Fruit fly (Drosophila melanogaster) whole organism, embryonic: ENCODE measurements around the gene Agpat2.

Source experiments
- CG12071 ChIP-seq: fragments of 200-800 bp; sonication (Bioruptor generic); optimal IDR thresholded peaks from 3 replicates; lab custom pipeline; 2018; ENCODE audit warnings: missing biosample characterization, mild to moderate bottlenecking, missing genetic modification characterization
- CG12769 ChIP-seq: fragments of 200-800 bp; sonication (Bioruptor generic); optimal IDR thresholded peaks from 2 replicates; lab custom pipeline; 2019; ENCODE audit warnings: missing biosample characterization, mild to moderate bottlenecking, missing genetic modification characterization, moderate library complexity
- CG14860 ChIP-seq: fragments of 200-800 bp; sonication (Bioruptor generic); IDR thresholded peaks from 3 replicates; pipeline ENCODE4 v1.3.6; 2022; ENCODE audit warnings: missing biosample characterization, missing genetic modification characterization; ENCODE audit not compliant: partially characterized antibody
- CG14965 ChIP-seq: fragments of 200-800 bp; sonication (Bioruptor generic); optimal IDR thresholded peaks from 2 replicates; lab custom pipeline; 2016; ENCODE audit warnings: missing biosample characterization, missing genetic modification characterization, borderline replicate concordance
- CG15011 ChIP-seq: fragments of 200-800 bp; sonication (Bioruptor generic); optimal IDR thresholded peaks from 3 replicates; lab custom pipeline; 2018; ENCODE audit warnings: missing biosample characterization, mild to moderate bottlenecking, missing genetic modification characterization
- CG15479 ChIP-seq: fragments of 200-800 bp; sonication (Bioruptor generic); optimal IDR thresholded peaks from 3 replicates; lab custom pipeline; 2019; ENCODE audit warnings: missing biosample characterization, mild to moderate bottlenecking, missing genetic modification characterization, moderate library complexity
- CG18599 ChIP-seq: fragments of 200-800 bp; sonication (Bioruptor generic); optimal IDR thresholded peaks from 3 replicates; lab custom pipeline; 2017; ENCODE audit warnings: missing biosample characterization, missing genetic modification characterization, mild to moderate bottlenecking, moderate library complexity, missing genetic modification reagents
- CG18764 ChIP-seq: fragments of 200-800 bp; sonication (Bioruptor generic); optimal IDR thresholded peaks from 3 replicates; lab custom pipeline; 2016; ENCODE audit warnings: missing biosample characterization, missing genetic modification characterization
- CG2889 ChIP-seq: fragments of 200-800 bp; sonication (Bioruptor generic); IDR thresholded peaks from 3 replicates; pipeline ENCODE4 v1.3.6; 2022; ENCODE audit warnings: missing biosample characterization, missing genetic modification characterization
- CG30431 ChIP-seq: fragments of 200-800 bp; sonication (Bioruptor generic); optimal IDR thresholded peaks from 2 replicates; lab custom pipeline; 2017; ENCODE audit warnings: missing biosample characterization, missing genetic modification characterization
- CG31365 ChIP-seq: fragments of 200-800 bp; sonication (Bioruptor generic); optimal IDR thresholded peaks from 2 replicates; lab custom pipeline; 2018; ENCODE audit warnings: missing biosample characterization, mild to moderate bottlenecking, missing genetic modification characterization
- CG4820 ChIP-seq: fragments of 200-800 bp; sonication (Bioruptor generic); optimal IDR thresholded peaks from 3 replicates; lab custom pipeline; 2016; ENCODE audit warnings: missing biosample characterization, missing genetic modification characterization
- CG6813 ChIP-seq: fragments of 200-800 bp; sonication (Bioruptor generic); optimal IDR thresholded peaks from 2 replicates; lab custom pipeline; 2017; ENCODE audit warnings: missing biosample characterization, missing genetic modification characterization, mild to moderate bottlenecking, moderate library complexity, missing genetic modification reagents
- CG9437 ChIP-seq: fragments of 200-800 bp; sonication (Bioruptor generic); optimal IDR thresholded peaks from 2 replicates; lab custom pipeline; 2018; ENCODE audit warnings: missing biosample characterization, mild to moderate bottlenecking, missing genetic modification characterization
- CG9609 ChIP-seq: fragments of 200-800 bp; sonication (Bioruptor generic); optimal IDR thresholded peaks from 3 replicates; lab custom pipeline; 2016; ENCODE audit warnings: missing biosample characterization, missing genetic modification characterization
- CoRest ChIP-seq: fragments of 200-800 bp; sonication (Bioruptor generic); optimal IDR thresholded peaks from 3 replicates; lab custom pipeline; 2018; ENCODE audit warnings: missing biosample characterization, mild to moderate bottlenecking, missing genetic modification characterization, moderate library complexity
- Dad ChIP-seq: fragments of 200-800 bp; sonication (Bioruptor generic); optimal IDR thresholded peaks from 3 replicates; lab custom pipeline; 2016; ENCODE audit warnings: missing biosample characterization, missing genetic modification characterization
- E2f1 ChIP-seq: fragments of 200-800 bp; sonication (Bioruptor generic); IDR thresholded peaks from 2 replicates; pipeline ENCODE4 v1.3.6; 2022; ENCODE audit warnings: missing biosample characterization, missing genetic modification characterization
- Ets97D ChIP-seq: fragments of 200-800 bp; sonication (Bioruptor generic); optimal IDR thresholded peaks from 3 replicates; lab custom pipeline; 2016; ENCODE audit warnings: missing biosample characterization, missing genetic modification characterization
- HLHmδ ChIP-seq: fragments of 200-800 bp; sonication (Bioruptor generic); optimal IDR thresholded peaks from 2 replicates; lab custom pipeline; 2018; ENCODE audit warnings: missing biosample characterization, mild to moderate bottlenecking, missing genetic modification characterization, moderate library complexity
- Nf-YB ChIP-seq: fragments of 200-800 bp; sonication (Bioruptor generic); optimal IDR thresholded peaks from 3 replicates; lab custom pipeline; 2019; ENCODE audit warnings: missing biosample characterization, mild to moderate bottlenecking, missing genetic modification characterization, moderate library complexity
- Side ChIP-seq: fragments of 200-800 bp; sonication (Bioruptor generic); optimal IDR thresholded peaks from 2 replicates; lab custom pipeline; 2016; ENCODE audit warnings: missing biosample characterization, missing genetic modification characterization
- Sin3A ChIP-seq: fragments of >200 bp; optimal IDR thresholded peaks from 2 replicates; lab custom pipeline; 2018
- Six4 ChIP-seq: fragments of 200-800 bp; sonication (Bioruptor generic); optimal IDR thresholded peaks from 2 replicates; lab custom pipeline; 2016; ENCODE audit warnings: missing biosample characterization, missing genetic modification characterization
- Spps ChIP-seq: fragments of 200-800 bp; sonication (Bioruptor generic); optimal IDR thresholded peaks from 2 replicates; lab custom pipeline; 2018; ENCODE audit warnings: missing biosample characterization, mild to moderate bottlenecking, missing genetic modification characterization
- Stat92E ChIP-seq, 3 experiments: fragments of >200 bp in 2 of 3; fragments of 200-800 bp in 1 of 3; sonication (Bioruptor generic) in 1 of 3; optimal IDR thresholded peaks; 2 replicates each; lab custom pipeline; 2017 to 2019; ENCODE audit warnings: missing biosample characterization in 3 of 3, missing genetic modification characterization in 3 of 3, mild to moderate bottlenecking in 1 of 3, moderate library complexity in 1 of 3
- Trl ChIP-seq, 3 experiments: fragments of >200 bp in 2 of 3; fragments of 200-800 bp in 1 of 3; sonication (Bioruptor generic) in 1 of 3; optimal IDR thresholded peaks; 2 replicates in 1 of 3; 3 replicates in 2 of 3; lab custom pipeline; 2016 to 2017; ENCODE audit warnings: missing biosample characterization in 1 of 3, missing genetic modification characterization in 1 of 3
- YL-1 ChIP-seq: fragments of 200-800 bp; sonication (Bioruptor generic); optimal IDR thresholded peaks from 3 replicates; lab custom pipeline; 2017; ENCODE audit warnings: missing biosample characterization, mild to moderate bottlenecking, missing genetic modification characterization
- ab ChIP-seq: fragments of 200-800 bp; sonication (Bioruptor generic); optimal IDR thresholded peaks from 2 replicates; lab custom pipeline; 2016; ENCODE audit warnings: missing biosample characterization, missing genetic modification characterization
- bbx ChIP-seq: fragments of 200-800 bp; sonication (Bioruptor generic); IDR thresholded peaks from 2 replicates; pipeline ENCODE4 v1.3.6; 2022; ENCODE audit warnings: missing biosample characterization, missing genetic modification characterization; ENCODE audit not compliant: partially characterized antibody
- bigmax ChIP-seq: fragments of 200-800 bp; sonication (Bioruptor generic); optimal IDR thresholded peaks from 2 replicates; lab custom pipeline; 2018; ENCODE audit warnings: missing biosample characterization, mild to moderate bottlenecking, missing genetic modification characterization
- dpn ChIP-seq, 2 experiments: fragments of 200-800 bp; sonication (Bioruptor generic); optimal IDR thresholded peaks; 3 replicates each; lab custom pipeline; 2016; ENCODE audit warnings: missing biosample characterization in 2 of 2, missing genetic modification characterization in 2 of 2
- emc ChIP-seq: fragments of 200-800 bp; sonication (Bioruptor generic); optimal IDR thresholded peaks from 2 replicates; lab custom pipeline; 2016; ENCODE audit warnings: missing biosample characterization, missing genetic modification characterization
- en ChIP-seq: fragments of 200-800 bp; sonication (Bioruptor generic); optimal IDR thresholded peaks from 2 replicates; lab custom pipeline; 2016; ENCODE audit warnings: missing biosample characterization, missing genetic modification characterization
- esg ChIP-seq: fragments of 200-800 bp; sonication (Bioruptor generic); conservative IDR thresholded peaks from 2 replicates; pipeline ENCODE4 v1.3.6; 2022; ENCODE audit warnings: missing biosample characterization, missing genetic modification characterization
- fd3F ChIP-seq: fragments of 200-800 bp; sonication (Bioruptor generic); optimal IDR thresholded peaks from 2 replicates; lab custom pipeline; 2018; ENCODE audit warnings: missing biosample characterization, mild to moderate bottlenecking, missing genetic modification characterization, moderate library complexity
- jumu ChIP-seq: fragments of 200-800 bp; sonication (Bioruptor generic); optimal IDR thresholded peaks from 3 replicates; lab custom pipeline; 2016; ENCODE audit warnings: missing biosample characterization, missing genetic modification characterization
- klu ChIP-seq: fragments of 200-800 bp; sonication (Bioruptor generic); IDR thresholded peaks from 2 replicates; pipeline ENCODE4 v1.3.6; 2022; ENCODE audit warnings: missing biosample characterization, missing genetic modification characterization
- kni ChIP-seq: fragments of 200-800 bp; sonication (Bioruptor generic); optimal IDR thresholded peaks from 3 replicates; lab custom pipeline; 2017; ENCODE audit warnings: mild to moderate bottlenecking, missing biosample characterization, missing genetic modification reagents, missing genetic modification characterization
- knrl ChIP-seq: fragments of 200-800 bp; sonication (Bioruptor generic); IDR thresholded peaks from 3 replicates; pipeline ENCODE4 v1.3.6; 2022; ENCODE audit warnings: missing biosample characterization, missing genetic modification characterization; ENCODE audit not compliant: partially characterized antibody
- lov ChIP-seq, 2 experiments: fragments of 200-800 bp in 1 of 2; fragments of >200 bp in 1 of 2; sonication (Bioruptor generic) in 1 of 2; IDR thresholded peaks in 1 of 2; optimal IDR thresholded peaks in 1 of 2; 2 replicates in 1 of 2; 3 replicates in 1 of 2; pipeline versions ENCODE4 v1.3.6 to Lab custom; 2017 to 2022; ENCODE audit warnings: missing biosample characterization in 1 of 2, missing genetic modification characterization in 1 of 2
- nom ChIP-seq: fragments of 200-800 bp; sonication (Bioruptor generic); optimal IDR thresholded peaks from 2 replicates; lab custom pipeline; 2017; ENCODE audit warnings: missing biosample characterization, missing genetic modification characterization, mild to moderate bottlenecking, moderate library complexity, missing genetic modification reagents
- pfk ChIP-seq: fragments of 200-800 bp; sonication (Bioruptor generic); optimal IDR thresholded peaks from 2 replicates; lab custom pipeline; 2018; ENCODE audit warnings: missing biosample characterization, mild to moderate bottlenecking, missing genetic modification characterization, moderate library complexity
- pros ChIP-seq: fragments of 200-800 bp; sonication (Bioruptor generic); optimal IDR thresholded peaks from 3 replicates; lab custom pipeline; 2019; ENCODE audit warnings: missing biosample characterization, mild to moderate bottlenecking, missing genetic modification characterization, moderate library complexity
- pum ChIP-seq: fragments of 200-800 bp; sonication (Bioruptor generic); optimal IDR thresholded peaks from 2 replicates; lab custom pipeline; 2016; ENCODE audit warnings: missing biosample characterization, missing genetic modification characterization
- ro ChIP-seq: fragments of 200-800 bp; sonication (Bioruptor generic); IDR thresholded peaks from 2 replicates; pipeline ENCODE4 v1.3.6; 2022; ENCODE audit warnings: missing biosample characterization, missing genetic modification characterization
- schlank ChIP-seq: fragments of 200-800 bp; sonication (Bioruptor generic); optimal IDR thresholded peaks from 2 replicates; lab custom pipeline; 2018; ENCODE audit warnings: missing biosample characterization, mild to moderate bottlenecking, missing genetic modification characterization
- zfh1 ChIP-seq: fragments of 200-800 bp; sonication (Bioruptor generic); IDR thresholded peaks from 3 replicates; pipeline ENCODE4 v1.3.6; 2022; ENCODE audit warnings: missing biosample characterization, missing genetic modification characterization

Gene Agpat2

DNA sequence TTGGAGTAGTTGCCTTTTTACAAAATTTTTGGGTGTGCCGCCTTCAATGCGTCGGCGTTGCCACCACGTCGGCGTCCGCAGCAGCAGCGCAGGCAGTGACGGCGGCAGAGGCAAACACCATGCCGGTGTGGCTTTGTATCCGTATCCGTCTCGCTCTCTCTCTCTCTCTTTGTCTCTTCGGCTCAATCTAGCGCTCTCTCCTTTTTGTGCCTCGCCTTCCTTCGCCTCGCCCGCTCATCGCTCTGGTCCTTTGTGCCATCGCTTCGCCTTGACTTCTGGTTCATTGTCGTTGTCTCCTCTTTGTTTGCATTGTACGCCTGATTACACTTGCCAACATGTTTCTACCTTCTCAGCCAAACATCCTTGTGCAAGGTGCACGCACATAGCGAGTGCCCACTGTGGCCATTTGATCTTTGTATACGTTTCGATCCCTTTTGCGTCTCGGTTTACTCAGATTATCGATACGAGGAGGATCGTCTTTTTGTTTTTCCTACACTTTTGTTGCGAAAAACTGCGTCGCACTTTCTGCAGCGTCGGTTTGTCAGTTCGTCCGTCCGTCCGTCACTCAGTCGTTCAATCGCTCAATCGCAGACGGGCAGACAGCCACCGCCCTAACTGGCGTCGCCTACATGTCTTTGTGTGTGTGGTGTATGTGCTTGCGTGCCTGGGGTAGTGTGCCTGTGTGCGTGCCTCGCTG lies 47.3 kb downstream of the Agpat2 start (continued):
- TF ChIP-seq CG18764 (GFP tag; lab: Kevin White, UChicago) (no peak), Side (GFP tag; lab: Kevin White, UChicago) (no peak), CG9609 (peak; percentile 25), CG2889 (GFP tag; lab: Robert Waterston, UW) (peak; percentile 78), en (GFP tag; lab: Kevin White, UChicago) (no peak), pfk (no peak), YL-1 (GFP tag; lab: Kevin White, UChicago) (peak; percentile 17), lov (optimal IDR thresholded peaks at IDR 0.05; lab: Kevin White, UChicago) (peak; percentile 96), lov (GFP tag; IDR thresholded peaks at IDR 0.05; lab: Robert Waterston, UW) (no peak), HLHmδ (GFP tag; lab: Kevin White, UChicago) (peak; percentile 58), ro (GFP tag; lab: Robert Waterston, UW) (no peak), CG18599 (peak; percentile 26), Spps (no peak), kni (GFP tag; lab: Kevin White, UChicago) (peak; percentile 40), pum (peak; percentile 8), Six4 (GFP tag; lab: Kevin White, UChicago) (no peak), CG14965 (GFP tag; lab: Kevin White, UChicago) (no peak), CG15011 (no peak), CG14860 (no peak), CG12769 (tag; lab: Kevin White, UChicago) (no peak), jumu (GFP tag; lab: Kevin White, UChicago) (no peak), CG12071 (no peak), knrl (GFP tag; lab: Robert Waterston, UW) (no peak), schlank (tag; lab: Kevin White, UChicago) (no peak), fd3F (GFP tag; lab: Kevin White, UChicago) (no peak), Trl (optimal IDR thresholded peaks at IDR 0.05; lab: Kevin White, UChicago) (peak; percentile 73 to 90), Trl (GFP tag; optimal IDR thresholded peaks at IDR 0.05; lab: Kevin White, UChicago) (peak; percentile 50), Ets97D (GFP tag; lab: Kevin White, UChicago) (peak; percentile 4), E2f1 (GFP tag; lab: Robert Waterston, UW) (no peak), CG9437 (GFP tag; lab: Kevin White, UChicago) (no peak), CoRest (tag; lab: Kevin White, UChicago) (no peak), zfh1 (0 out of 3 replicates have a peak, but pooled peaks have one; percentile 2), ab (GFP tag; lab: Kevin White, UChicago) (no peak), Stat92E (GFP tag; optimal IDR thresholded peaks at IDR 0.05; lab: Kevin White, UChicago) (no peak), bigmax (GFP tag; lab: Kevin White, UChicago) (no peak), CG4820 (GFP tag; lab: Kevin White, UChicago) (no peak), CG6813 (GFP tag; lab: Kevin White, UChicago) (peak; percentile 4), Dad (GFP tag; lab: Kevin White, UChicago) (no peak), nom (GFP tag; lab: Kevin White, UChicago) (peak; percentile 83), pros (GFP tag; lab: Kevin White, UChicago) (peak; percentile 89), CG15479 (GFP tag; lab: Kevin White, UChicago) (peak; percentile 100), esg (no peak), dpn (GFP tag; optimal IDR thresholded peaks at IDR 0.05; lab: Kevin White, UChicago) (peak in 1 of 2 experiments; percentile 1), emc (GFP tag; lab: Kevin White, UChicago) (no peak), bbx (GFP tag; lab: Robert Waterston, UW) (no peak), klu (GFP tag; lab: Robert Waterston, UW) (no peak), CG31365 (tag; lab: Kevin White, UChicago) (no peak), Nf-YB (GFP tag; lab: Kevin White, UChicago) (no peak), Sin3A (lab: Kevin White, UChicago) (no peak), CG30431 (GFP tag; lab: Kevin White, UChicago) (no peak)
